ENCODE assay signal across 1 fruit fly cellular context in genomic region chr3L:15532368-15533030, dm6.
TF ChIP-seq lines count a peak whose summit lies in the region.

No protein-coding gene starts in this region.

TF ChIP-seq in whole organism, embryonic, 481 proteins besides CTCF, POLR2A, EP300 and RAD21 (continued from another document and continues in another):
- TF ChIP-seq NfI (GFP tag; optimal IDR thresholded peaks at IDR 0.05; lab: Kevin White, UChicago), result no peak
- peak; percentile 54; the same call in 2 of the 3 replicates for TF ChIP-seq ci (GFP tag; IDR thresholded peaks at IDR 0.05; lab: Robert Waterston, UW)
- TF ChIP-seq CG1602 (GFP tag; optimal IDR thresholded peaks at IDR 0.05; lab: Kevin White, UChicago), result no peak
- no peak for TF ChIP-seq vfl (GFP tag; optimal IDR thresholded peaks at IDR 0.05; lab: Kevin White, UChicago)
- no peak for TF ChIP-seq jigr1 (GFP tag; IDR thresholded peaks at IDR 0.05; lab: Robert Waterston, UW)
- peak; percentile 66 for TF ChIP-seq Xrp1 (GFP tag; IDR thresholded peaks at IDR 0.05; lab: Robert Waterston, UW)
- no peak for TF ChIP-seq CG2202 (tag; optimal IDR thresholded peaks at IDR 0.05; lab: Kevin White, UChicago)
- TF ChIP-seq aop (GFP tag; IDR thresholded peaks at IDR 0.05; lab: Robert Waterston, UW), result no peak
- TF ChIP-seq CG14965 (GFP tag; optimal IDR thresholded peaks at IDR 0.05; lab: Kevin White, UChicago; ENCODE audit: borderline replicate concordance), result no peak
- TF ChIP-seq Blimp-1 (GFP tag; optimal IDR thresholded peaks at IDR 0.05; lab: Kevin White, UChicago), result peak; percentile 34
- no peak for TF ChIP-seq CG17612 (GFP tag; IDR thresholded peaks at IDR 0.05; lab: Robert Waterston, UW)
- peak; percentile 44 for TF ChIP-seq Six4 (GFP tag; optimal IDR thresholded peaks at IDR 0.05; lab: Kevin White, UChicago)
- peak; percentile 17 for TF ChIP-seq CG8924 (tag; optimal IDR thresholded peaks at IDR 0.05; lab: Kevin White, UChicago)
- 0 out of 3 replicates have a peak, but pooled peaks have one; percentile 39 for TF ChIP-seq C15 (GFP tag; IDR thresholded peaks at IDR 0.05; lab: Robert Waterston, UW)
- no peak for TF ChIP-seq CG15269 (tag; optimal IDR thresholded peaks at IDR 0.05; lab: Kevin White, UChicago)
- no peak for TF ChIP-seq p53 (GFP tag; optimal IDR thresholded peaks at IDR 0.05; lab: Kevin White, UChicago)
- TF ChIP-seq fd64A (GFP tag; optimal IDR thresholded peaks at IDR 0.05; lab: Kevin White, UChicago), result no peak
- peak; percentile 25 for TF ChIP-seq CG6254 (GFP tag; optimal IDR thresholded peaks at IDR 0.05; lab: Kevin White, UChicago)
- TF ChIP-seq Hr78 (GFP tag; optimal IDR thresholded peaks at IDR 0.05; lab: Kevin White, UChicago), result peak in 1 of 2 experiments; percentile 29
- TF ChIP-seq btn (GFP tag; optimal IDR thresholded peaks at IDR 0.05; lab: Kevin White, UChicago), result no peak
- TF ChIP-seq CG7928 (GFP tag; optimal IDR thresholded peaks at IDR 0.05; lab: Kevin White, UChicago), result no peak
- TF ChIP-seq CG43689 (GFP tag; IDR thresholded peaks at IDR 0.05; lab: Robert Waterston, UW), result no peak
- no peak for TF ChIP-seq lov (optimal IDR thresholded peaks at IDR 0.05; lab: Kevin White, UChicago)
- TF ChIP-seq lov (GFP tag; IDR thresholded peaks at IDR 0.05; lab: Robert Waterston, UW), result 0 out of 3 replicates have a peak, but pooled peaks have one; percentile 27
- TF ChIP-seq CG6813 (GFP tag; optimal IDR thresholded peaks at IDR 0.05; lab: Kevin White, UChicago), result no peak
- TF ChIP-seq danr (GFP tag; IDR thresholded peaks at IDR 0.05; lab: Robert Waterston, UW), result 0 out of 2 replicates have a peak, but pooled peaks have one; percentile 28
- TF ChIP-seq Ada2b (GFP tag; IDR thresholded peaks at IDR 0.05; lab: Robert Waterston, UW), result peak; percentile 59
- no peak for TF ChIP-seq CG7963 (GFP tag; IDR thresholded peaks at IDR 0.05; lab: Robert Waterston, UW; ENCODE audit: partially characterized antibody)
- no peak for TF ChIP-seq pho (GFP tag; optimal IDR thresholded peaks at IDR 0.05; lab: Kevin White, UChicago)
- no peak for TF ChIP-seq dm (GFP tag; optimal IDR thresholded peaks at IDR 0.05; lab: Kevin White, UChicago)
- peak; percentile 23; the same call in 1 of the 2 replicates for TF ChIP-seq chm (GFP tag; IDR thresholded peaks at IDR 0.05; lab: Robert Waterston, UW)
- TF ChIP-seq Elba2 (GFP tag; optimal IDR thresholded peaks at IDR 0.05; lab: Kevin White, UChicago), result no peak
- no peak for TF ChIP-seq Fer2 (tag; optimal IDR thresholded peaks at IDR 0.05; lab: Kevin White, UChicago)
- no peak for TF ChIP-seq Lhr (GFP tag; optimal IDR thresholded peaks at IDR 0.05; lab: Kevin White, UChicago)
- no peak for TF ChIP-seq prd (optimal IDR thresholded peaks at IDR 0.05; lab: Kevin White, UChicago)
- TF ChIP-seq prd (GFP tag; IDR thresholded peaks at IDR 0.05; lab: Robert Waterston, UW), result peak; percentile 70
- TF ChIP-seq CG12744 (GFP tag; optimal IDR thresholded peaks at IDR 0.05; lab: Kevin White, UChicago), result no peak
- peak; percentile 60 to 70 for TF ChIP-seq Trl (optimal IDR thresholded peaks at IDR 0.05; lab: Kevin White, UChicago)
- peak; percentile 56 for TF ChIP-seq Trl (GFP tag; optimal IDR thresholded peaks at IDR 0.05; lab: Kevin White, UChicago)
- no peak for TF ChIP-seq insv (GFP tag; optimal IDR thresholded peaks at IDR 0.05; lab: Kevin White, UChicago)
- TF ChIP-seq CG17385 (GFP tag; optimal IDR thresholded peaks at IDR 0.05; lab: Kevin White, UChicago), result no peak
- TF ChIP-seq CG34224 (GFP tag; IDR thresholded peaks at IDR 0.05; lab: Robert Waterston, UW; ENCODE audit: partially characterized antibody), result no peak
- TF ChIP-seq CG8089 (GFP tag; optimal IDR thresholded peaks at IDR 0.05; lab: Kevin White, UChicago), result no peak
- TF ChIP-seq Med (GFP tag; lab: Kevin White, UChicago), result peak; percentile 60
- TF ChIP-seq CG10147 (GFP tag; optimal IDR thresholded peaks at IDR 0.05; lab: Kevin White, UChicago), result peak; percentile 32
- TF ChIP-seq lbe (GFP tag; optimal IDR thresholded peaks at IDR 0.05; lab: Kevin White, UChicago), result peak; percentile 74
- TF ChIP-seq CG1233 (GFP tag; optimal IDR thresholded peaks at IDR 0.05; lab: Kevin White, UChicago), result peak; percentile 19
- TF ChIP-seq Rx (GFP tag; IDR thresholded peaks at IDR 0.05; lab: Robert Waterston, UW), result peak; percentile 46
- no peak for TF ChIP-seq twi (tag; optimal IDR thresholded peaks at IDR 0.05; lab: Kevin White, UChicago)
- TF ChIP-seq gce (GFP tag; IDR thresholded peaks at IDR 0.05; lab: Robert Waterston, UW), result no peak
- TF ChIP-seq Meics (GFP tag; optimal IDR thresholded peaks at IDR 0.05; lab: Kevin White, UChicago), result peak; percentile 49
- TF ChIP-seq kay (GFP tag; optimal IDR thresholded peaks at IDR 0.05; lab: Kevin White, UChicago), result no peak
- TF ChIP-seq tup (GFP tag; optimal IDR thresholded peaks at IDR 0.05; lab: Kevin White, UChicago), result no peak
- peak; percentile 2 for TF ChIP-seq HmgZ (tag; optimal IDR thresholded peaks at IDR 0.05; lab: Kevin White, UChicago)
- TF ChIP-seq gfzf (GFP tag; optimal IDR thresholded peaks at IDR 0.05; lab: Kevin White, UChicago), result no peak
- TF ChIP-seq CG4730 (GFP tag; IDR thresholded peaks at IDR 0.05; lab: Robert Waterston, UW), result 0 out of 2 replicates have a peak, but pooled peaks have one; percentile 31
- TF ChIP-seq CHES-1-like (GFP tag; optimal IDR thresholded peaks at IDR 0.05; lab: Kevin White, UChicago), result no peak
- TF ChIP-seq Camta (GFP tag; optimal IDR thresholded peaks at IDR 0.05; lab: Kevin White, UChicago), result no peak
- no peak for TF ChIP-seq CG10431 (GFP tag; optimal IDR thresholded peaks at IDR 0.05; lab: Kevin White, UChicago)
- TF ChIP-seq CG33557 (GFP tag; optimal IDR thresholded peaks at IDR 0.05; lab: Kevin White, UChicago), result no peak
- TF ChIP-seq CG2116 (GFP tag; optimal IDR thresholded peaks at IDR 0.05; lab: Kevin White, UChicago), result no peak
- no peak for TF ChIP-seq maf-S (GFP tag; optimal IDR thresholded peaks at IDR 0.05; lab: Kevin White, UChicago)
- no peak for TF ChIP-seq Doc2 (GFP tag; IDR thresholded peaks at IDR 0.05; lab: Robert Waterston, UW)
- TF ChIP-seq sens-2 (GFP tag; IDR thresholded peaks at IDR 0.05; lab: Robert Waterston, UW), result peak; percentile 52; the same call in 1 of the 2 replicates
- TF ChIP-seq sqz (GFP tag; optimal IDR thresholded peaks at IDR 0.05; lab: Kevin White, UChicago), result no peak
- TF ChIP-seq Abd-B (GFP tag; optimal IDR thresholded peaks at IDR 0.05; lab: Kevin White, UChicago), result peak; percentile 15
- no peak for TF ChIP-seq CG11560 (tag; IDR thresholded peaks at IDR 0.05; lab: Robert Waterston, UW)
- TF ChIP-seq cas (GFP tag; IDR thresholded peaks at IDR 0.05; lab: Robert Waterston, UW), result no peak
- peak; percentile 43 for TF ChIP-seq trem (tag; optimal IDR thresholded peaks at IDR 0.05; lab: Kevin White, UChicago)
- peak; percentile 23 for TF ChIP-seq CG18476 (GFP tag; optimal IDR thresholded peaks at IDR 0.05; lab: Kevin White, UChicago)
- TF ChIP-seq CG15073 (GFP tag; optimal IDR thresholded peaks at IDR 0.05; lab: Kevin White, UChicago), result no peak
- no peak for TF ChIP-seq CG13775 (GFP tag; optimal IDR thresholded peaks at IDR 0.05; lab: Kevin White, UChicago)
- no peak for TF ChIP-seq Dref (GFP tag; IDR thresholded peaks at IDR 0.05; lab: Robert Waterston, UW)
- peak; percentile 58 for TF ChIP-seq CG32532 (GFP tag; IDR thresholded peaks at IDR 0.05; lab: Robert Waterston, UW)
- no peak for TF ChIP-seq Dll (GFP tag; IDR thresholded peaks at IDR 0.05; lab: Robert Waterston, UW; ENCODE audit: partially characterized antibody)
- no peak for TF ChIP-seq CG13894 (tag; optimal IDR thresholded peaks at IDR 0.05; lab: Kevin White, UChicago)
- TF ChIP-seq CG10979 (tag; optimal IDR thresholded peaks at IDR 0.05; lab: Kevin White, UChicago), result peak; percentile 57
- TF ChIP-seq CG10462 (GFP tag; optimal IDR thresholded peaks at IDR 0.05; lab: Kevin White, UChicago), result no peak
- peak; percentile 14 for TF ChIP-seq CG17829 (tag; optimal IDR thresholded peaks at IDR 0.05; lab: Kevin White, UChicago)
- TF ChIP-seq bigmax (GFP tag; optimal IDR thresholded peaks at IDR 0.05; lab: Kevin White, UChicago), result no peak
- no peak for TF ChIP-seq jing (GFP tag; optimal IDR thresholded peaks at IDR 0.05; lab: Kevin White, UChicago)
- TF ChIP-seq CG4328 (GFP tag; optimal IDR thresholded peaks at IDR 0.05; lab: Kevin White, UChicago), result no peak
- TF ChIP-seq zen2 (GFP tag; IDR thresholded peaks at IDR 0.05; lab: Robert Waterston, UW; ENCODE audit: partially characterized antibody), result no peak
- TF ChIP-seq exex (tag; optimal IDR thresholded peaks at IDR 0.05; lab: Kevin White, UChicago), result no peak
- no peak for TF ChIP-seq HLH4C (GFP tag; IDR thresholded peaks at IDR 0.05; lab: Robert Waterston, UW; ENCODE audit: partially characterized antibody)
- no peak for TF ChIP-seq CG17568 (GFP tag; optimal IDR thresholded peaks at IDR 0.05; lab: Kevin White, UChicago)
- no peak for TF ChIP-seq CG9797 (GFP tag; optimal IDR thresholded peaks at IDR 0.05; lab: Kevin White, UChicago)
- peak; percentile 35; the same call in 1 of the 2 replicates for TF ChIP-seq CG10366 (GFP tag; IDR thresholded peaks at IDR 0.05; lab: Robert Waterston, UW)
- TF ChIP-seq zfh2 (GFP tag; optimal IDR thresholded peaks at IDR 0.05; lab: Kevin White, UChicago), result peak; percentile 22
- no peak for TF ChIP-seq CG31388 (GFP tag; optimal IDR thresholded peaks at IDR 0.05; lab: Kevin White, UChicago)
- TF ChIP-seq org-1 (GFP tag; optimal IDR thresholded peaks at IDR 0.05; lab: Kevin White, UChicago), result no peak
- no peak for TF ChIP-seq YL-1 (GFP tag; optimal IDR thresholded peaks at IDR 0.05; lab: Kevin White, UChicago)
- TF ChIP-seq Gsc (GFP tag; IDR thresholded peaks at IDR 0.05; lab: Robert Waterston, UW), result no peak
- no peak for TF ChIP-seq CG4617 (GFP tag; optimal IDR thresholded peaks at IDR 0.05; lab: Kevin White, UChicago; ENCODE audit: borderline replicate concordance)
- peak; percentile 27 for TF ChIP-seq kni (GFP tag; optimal IDR thresholded peaks at IDR 0.05; lab: Kevin White, UChicago)
- peak; percentile 63 for TF ChIP-seq CG4424 (GFP tag; optimal IDR thresholded peaks at IDR 0.05; lab: Kevin White, UChicago)
- peak; percentile 55; the same call in 1 of the 2 replicates for TF ChIP-seq H2.0 (GFP tag; IDR thresholded peaks at IDR 0.05; lab: Robert Waterston, UW)
- peak; percentile 35; the same call in 1 of the 2 replicates for TF ChIP-seq CG8765 (GFP tag; IDR thresholded peaks at IDR 0.05; lab: Robert Waterston, UW)
- TF ChIP-seq CG3065 (GFP tag; optimal IDR thresholded peaks at IDR 0.05; lab: Kevin White, UChicago), result no peak
- TF ChIP-seq H15 (GFP tag; IDR thresholded peaks at IDR 0.05; lab: Robert Waterston, UW), result no peak
- TF ChIP-seq CG15514 (GFP tag; optimal IDR thresholded peaks at IDR 0.05; lab: Kevin White, UChicago), result no peak
- TF ChIP-seq Dbx (GFP tag; IDR thresholded peaks at IDR 0.05; lab: Robert Waterston, UW), result 0 out of 3 replicates have a peak, but pooled peaks have one; percentile 24
- no peak for TF ChIP-seq croc (GFP tag; conservative IDR thresholded peaks at IDR 0.05; lab: Robert Waterston, UW)
- TF ChIP-seq CG9932 (GFP tag; IDR thresholded peaks at IDR 0.05; lab: Robert Waterston, UW), result peak; percentile 55
- peak; percentile 85; the same call in 2 of the 3 replicates for TF ChIP-seq CG17361 (GFP tag; IDR thresholded peaks at IDR 0.05; lab: Robert Waterston, UW)
- peak; percentile 10 for TF ChIP-seq abd-A (tag; optimal IDR thresholded peaks at IDR 0.05; lab: Kevin White, UChicago)
- no peak for TF ChIP-seq CG12219 (GFP tag; optimal IDR thresholded peaks at IDR 0.05; lab: Kevin White, UChicago)
- no peak for TF ChIP-seq BtbVII (GFP tag; optimal IDR thresholded peaks at IDR 0.05; lab: Kevin White, UChicago)
- TF ChIP-seq Optix (GFP tag; IDR thresholded peaks at IDR 0.05; lab: Robert Waterston, UW), result no peak
- TF ChIP-seq CG1529 (GFP tag; optimal IDR thresholded peaks at IDR 0.05; lab: Kevin White, UChicago), result no peak
- peak; percentile 15 for TF ChIP-seq CG10654 (GFP tag; optimal IDR thresholded peaks at IDR 0.05; lab: Kevin White, UChicago)
- TF ChIP-seq Hsf (GFP tag; optimal IDR thresholded peaks at IDR 0.05; lab: Kevin White, UChicago), result peak; percentile 2
- TF ChIP-seq scrt (GFP tag; optimal IDR thresholded peaks at IDR 0.05; lab: Kevin White, UChicago), result no peak
- no peak for TF ChIP-seq CG3847 (GFP tag; IDR thresholded peaks at IDR 0.05; lab: Robert Waterston, UW)
- no peak for TF ChIP-seq NK7.1 (GFP tag; optimal IDR thresholded peaks at IDR 0.05; lab: Kevin White, UChicago)
- TF ChIP-seq CG6854 (GFP tag; optimal IDR thresholded peaks at IDR 0.05; lab: Kevin White, UChicago), result no peak
- TF ChIP-seq repo (GFP tag; optimal IDR thresholded peaks at IDR 0.05; lab: Kevin White, UChicago), result no peak
- TF ChIP-seq Tbp (GFP tag; optimal IDR thresholded peaks at IDR 0.05; lab: Kevin White, UChicago), result no peak
- peak; percentile 76 for TF ChIP-seq Adf1 (GFP tag; IDR thresholded peaks at IDR 0.05; lab: Robert Waterston, UW)
- no peak for TF ChIP-seq Jarid2 (GFP tag; optimal IDR thresholded peaks at IDR 0.05; lab: Kevin White, UChicago)
- no peak for TF ChIP-seq CG8944 (GFP tag; optimal IDR thresholded peaks at IDR 0.05; lab: Kevin White, UChicago)
- no peak for TF ChIP-seq fd102C (GFP tag; optimal IDR thresholded peaks at IDR 0.05; lab: Kevin White, UChicago)
- TF ChIP-seq Fer1 (GFP tag; optimal IDR thresholded peaks at IDR 0.05; lab: Kevin White, UChicago), result no peak
- TF ChIP-seq CG14050 (GFP tag; IDR thresholded peaks at IDR 0.05; lab: Robert Waterston, UW), result peak; percentile 9; the same call in 1 of the 3 replicates
- TF ChIP-seq CG12299 (tag; optimal IDR thresholded peaks at IDR 0.05; lab: Kevin White, UChicago), result no peak
- TF ChIP-seq schlank (tag; optimal IDR thresholded peaks at IDR 0.05; lab: Kevin White, UChicago), result no peak
- TF ChIP-seq CG12071 (GFP tag; optimal IDR thresholded peaks at IDR 0.05; lab: Kevin White, UChicago), result no peak
- TF ChIP-seq CG11695 (GFP tag; IDR thresholded peaks at IDR 0.05; lab: Robert Waterston, UW), result peak; percentile 39; the same call in 1 of the 3 replicates
- TF ChIP-seq chn (GFP tag; optimal IDR thresholded peaks at IDR 0.05; lab: Kevin White, UChicago), result no peak
- TF ChIP-seq Dip3 (GFP tag; optimal IDR thresholded peaks at IDR 0.05; lab: Kevin White, UChicago), result no peak
- TF ChIP-seq CG9437 (GFP tag; optimal IDR thresholded peaks at IDR 0.05; lab: Kevin White, UChicago), result peak; percentile 33
- no peak for TF ChIP-seq gt (GFP tag; IDR thresholded peaks at IDR 0.05; lab: Robert Waterston, UW)
- no peak for TF ChIP-seq peb (GFP tag; IDR thresholded peaks at IDR 0.05; lab: Robert Waterston, UW)
- no peak for TF ChIP-seq CG7745 (tag; optimal IDR thresholded peaks at IDR 0.05; lab: Kevin White, UChicago)
- no peak for TF ChIP-seq kah (GFP tag; optimal IDR thresholded peaks at IDR 0.05; lab: Kevin White, UChicago)
